Worm (Caenorhabditis elegans) whole organism, midembryonic: ENCODE results near the gene ZK353.4.
"Not testable (repeated sequence)": the region's sequence is repeated elsewhere in the genome, so short reads cannot be mapped to it uniquely, and the experiment has no call there.

Experiments
- T22C8.4 ChIP-seq: fragments of 200-800 bp; sonication (Bioruptor generic); IDR thresholded peaks from 2 replicates; pipeline ENCODE4 v1.3.6; 2022; ENCODE audit warnings: missing genetic modification characterization, missing compliant biosample characterization
- cog-1 ChIP-seq: sonication (generic microtip); optimal IDR thresholded peaks from 2 replicates; lab custom pipeline; 2016; ENCODE audit warnings: missing genetic modification characterization, missing compliant biosample characterization
- flt-1 ChIP-seq: fragments of 200-800 bp; sonication (Bioruptor generic); IDR thresholded peaks from 2 replicates; pipeline ENCODE4 v1.3.6; 2022; ENCODE audit warnings: missing genetic modification characterization, missing compliant biosample characterization
- klf-2 ChIP-seq: fragments of 200-800 bp; sonication (Bioruptor generic); conservative IDR thresholded peaks from 2 replicates; pipeline ENCODE4 v1.3.6; 2022; ENCODE audit warnings: missing genetic modification reagents, missing genetic modification characterization, missing compliant biosample characterization
- med-1 ChIP-seq: sonication (generic microtip); optimal IDR thresholded peaks from 2 replicates; lab custom pipeline; 2017; ENCODE audit warnings: missing genetic modification characterization, mild to moderate bottlenecking, missing compliant biosample characterization, antibody characterized with exemption, missing genetic modification reagents; ENCODE audit not compliant: insufficient read depth
- ref-1 ChIP-seq: fragments of 200-800 bp; sonication (Bioruptor generic); conservative IDR thresholded peaks from 2 replicates; pipeline ENCODE4 v1.3.6; 2022; ENCODE audit warnings: missing genetic modification reagents, missing genetic modification characterization, missing compliant biosample characterization
- tab-1 ChIP-seq: fragments of 200-800 bp; sonication (Bioruptor generic); IDR thresholded peaks from 2 replicates; pipeline ENCODE4 v1.3.6; 2022; ENCODE audit warnings: missing genetic modification characterization, missing compliant biosample characterization
- ztf-23 ChIP-seq: fragments of 200-800 bp; sonication (Bioruptor generic); IDR thresholded peaks from 2 replicates; pipeline ENCODE4 v1.3.6; 2022; ENCODE audit warnings: missing genetic modification reagents, missing genetic modification characterization, missing compliant biosample characterization
- ztf-29 ChIP-seq: fragments of 200-800 bp; sonication (Bioruptor generic); IDR thresholded peaks from 2 replicates; pipeline ENCODE4 v1.3.6; 2022; ENCODE audit warnings: missing genetic modification reagents, missing genetic modification characterization, missing compliant biosample characterization

Gene ZK353.4

ce11 chrIII:8370188-8370587 lies 19.3 kb downstream of the ZK353.4 start:
- TF ChIP-seq med-1 (GFP tag; lab: Kevin White, UChicago): no peak
- TF ChIP-seq tab-1 (GFP tag; lab: Robert Waterston, UW): no peak
- no peak for TF ChIP-seq klf-2
- no peak for TF ChIP-seq ref-1 (GFP tag; lab: Robert Waterston, UW)
- TF ChIP-seq T22C8.4: no peak
- TF ChIP-seq flt-1: no peak

DNA sequence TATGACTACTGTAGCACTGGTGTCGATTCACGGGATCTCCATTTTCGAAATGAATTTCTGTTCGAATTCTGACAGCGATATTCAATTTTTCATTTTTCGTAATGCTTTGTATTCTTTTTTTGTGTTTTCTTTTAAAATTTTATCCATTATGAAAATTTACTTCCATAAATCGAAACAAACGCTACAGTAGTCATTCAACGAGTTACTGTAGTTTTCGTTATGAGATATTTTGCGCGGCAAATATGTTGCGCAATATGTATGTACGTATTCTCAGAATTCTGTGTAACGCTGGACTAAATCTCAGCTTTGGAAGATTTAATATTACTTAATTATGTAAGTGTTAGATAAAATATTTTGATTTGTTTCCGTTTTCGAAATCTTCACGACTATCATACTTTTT lies 20.3 kb downstream of the ZK353.4 start:
- TF ChIP-seq ref-1 (GFP tag; lab: Robert Waterston, UW) (no peak), tab-1 (GFP tag; lab: Robert Waterston, UW) (no peak), med-1 (GFP tag; lab: Kevin White, UChicago) (no peak), flt-1 (no peak), T22C8.4 (no peak), cog-1 (tag; lab: Kevin White, UChicago) (no peak), ztf-23 (GFP tag; lab: Robert Waterston, UW) (no peak), ztf-29 (GFP tag; lab: Robert Waterston, UW) (no peak)

DNA sequence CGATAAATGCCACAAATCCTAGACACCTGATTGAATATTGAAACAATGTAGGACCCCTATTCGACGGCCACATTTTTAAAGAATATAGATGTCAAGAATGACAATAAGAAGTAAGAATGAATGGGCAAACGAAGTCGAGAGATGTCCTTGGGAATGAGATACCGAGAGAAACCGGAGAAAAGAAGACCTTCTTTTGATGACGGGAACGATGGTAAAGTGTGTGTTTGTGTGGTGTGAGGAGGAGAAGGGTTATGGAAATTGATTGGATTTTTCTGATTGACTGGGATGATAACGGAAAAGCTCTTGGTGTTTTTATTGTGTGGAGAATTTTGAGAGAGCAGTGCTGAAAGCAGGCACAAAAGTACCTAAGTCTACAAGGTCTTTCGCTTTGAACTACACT lies 20.8 kb downstream of the ZK353.4 start, which contains the start of gene R05D3.9:
Gene R05D3.9, minus strand, starts transcription at position 101 of the 400 bp plus-strand sequence.
- TF ChIP-seq klf-2: no peak
- no peak for TF ChIP-seq T22C8.4
- TF ChIP-seq flt-1: no peak
- TF ChIP-seq ref-1 (GFP tag; lab: Robert Waterston, UW): no peak
- TF ChIP-seq ztf-23 (GFP tag; lab: Robert Waterston, UW): no peak
- TF ChIP-seq ztf-29 (GFP tag; lab: Robert Waterston, UW): no peak
- no peak for TF ChIP-seq med-1 (GFP tag; lab: Kevin White, UChicago)
- no peak for TF ChIP-seq tab-1 (GFP tag; lab: Robert Waterston, UW)
- TF ChIP-seq cog-1 (tag; lab: Kevin White, UChicago): no peak

DNA sequence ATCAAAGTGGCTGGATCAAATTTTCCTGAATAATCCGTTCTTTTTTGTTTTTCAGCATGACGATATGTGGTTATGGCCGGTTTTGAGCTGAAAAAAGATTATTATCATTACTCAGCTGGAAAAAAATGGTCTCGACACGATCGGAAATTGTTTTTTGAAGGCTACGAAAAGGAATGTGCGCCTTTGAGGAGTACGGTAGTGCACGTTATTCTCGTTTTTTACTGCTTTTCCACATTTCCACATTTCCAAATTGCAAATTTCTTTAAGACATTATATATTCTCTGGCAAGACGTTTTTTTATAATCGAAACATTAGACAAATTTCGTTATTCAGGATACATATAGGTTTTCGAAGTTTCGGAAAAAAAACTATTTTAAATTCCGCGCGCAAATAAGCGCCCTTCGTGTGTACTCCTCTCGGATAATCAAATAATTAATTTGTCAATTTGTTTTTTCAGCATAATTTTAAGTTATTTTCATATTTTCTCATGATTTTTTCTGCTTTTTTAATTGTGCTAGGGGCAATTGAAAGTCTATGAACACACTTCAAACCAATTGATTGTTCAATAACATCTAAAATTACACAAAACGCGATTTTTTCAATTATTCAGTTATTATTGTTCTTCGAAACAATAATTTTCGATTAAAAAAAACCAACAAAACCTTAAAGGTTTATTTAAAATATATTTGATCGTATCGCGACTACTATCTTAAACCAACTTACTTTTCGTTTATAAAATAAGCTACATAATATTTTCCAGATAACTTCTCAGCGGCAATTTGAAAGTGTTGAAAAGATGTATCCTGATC lies 26.0 kb downstream of the ZK353.4 start, which contains the start of gene R05D3.3:
Gene R05D3.3, plus strand, starts transcription at position 759 of the 809 bp plus-strand sequence.
- TF ChIP-seq ref-1 (GFP tag; lab: Robert Waterston, UW): no peak
- TF ChIP-seq flt-1: no peak
- no peak for TF ChIP-seq klf-2
- TF ChIP-seq ztf-23 (GFP tag; lab: Robert Waterston, UW): no peak
- no peak for TF ChIP-seq cog-1 (tag; lab: Kevin White, UChicago)
- no peak for TF ChIP-seq T22C8.4
- no peak for TF ChIP-seq med-1 (GFP tag; lab: Kevin White, UChicago)
- TF ChIP-seq tab-1 (GFP tag; lab: Robert Waterston, UW): no peak
- no peak for TF ChIP-seq ztf-29 (GFP tag; lab: Robert Waterston, UW)

- TF ChIP-seq cog-1 (tag; lab: Kevin White, UChicago) (peak; percentile 9), T22C8.4 (no peak)
Measured at ce11 chrIII:8358213-8358672, 31.2 kb downstream of the ZK353.4 start, which contains the start of the genes R05D3.8 and rfp-1. Gene R05D3.8 (minus strand): TSS chrIII:8358327. Gene rfp-1 (plus strand): TSS chrIII:8358622.

- TF ChIP-seq T22C8.4 (no peak), ref-1 (GFP tag; lab: Robert Waterston, UW) (no peak), cog-1 (tag; lab: Kevin White, UChicago) (peak; percentile 67), ztf-29 (GFP tag; lab: Robert Waterston, UW) (peak; percentile 27; the same call in 1 of the 2 replicates), klf-2 (no peak), ztf-23 (GFP tag; lab: Robert Waterston, UW) (no peak), med-1 (GFP tag; lab: Kevin White, UChicago) (no peak), flt-1 (peak; percentile 68), tab-1 (GFP tag; lab: Robert Waterston, UW) (no peak)
Measured at ce11 chrIII:8356407-8356881, 33.0 kb downstream of the ZK353.4 start.

DNA sequence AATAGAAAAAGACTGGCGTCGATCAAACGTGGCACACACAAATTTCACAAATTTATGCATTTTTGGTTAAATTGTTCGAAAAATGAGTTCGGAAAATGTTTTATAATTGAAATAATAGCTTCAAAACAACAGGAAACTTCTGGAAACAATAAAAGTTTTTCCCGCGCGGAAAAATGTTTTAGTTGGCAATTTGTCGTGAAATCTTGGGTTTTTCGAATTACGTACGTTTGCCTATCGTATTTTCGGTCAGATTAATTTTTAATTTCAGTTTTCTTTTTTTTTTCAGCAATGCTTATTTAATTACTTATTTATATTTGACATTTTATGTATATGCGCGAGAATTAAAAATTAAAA lies 34.0 kb downstream of the ZK353.4 start:
- TF ChIP-seq flt-1 (no peak), ztf-23 (GFP tag; lab: Robert Waterston, UW) (no peak), med-1 (GFP tag; lab: Kevin White, UChicago) (no peak), klf-2 (no peak), T22C8.4 (no peak)

- no peak for TF ChIP-seq ref-1 (GFP tag; lab: Robert Waterston, UW)
- no peak for TF ChIP-seq T22C8.4
- TF ChIP-seq cog-1 (tag; lab: Kevin White, UChicago): no peak
- TF ChIP-seq flt-1: no peak
- no peak for TF ChIP-seq tab-1 (GFP tag; lab: Robert Waterston, UW)
- TF ChIP-seq klf-2: no peak
- no peak for TF ChIP-seq med-1 (GFP tag; lab: Kevin White, UChicago)
Measured at ce11 chrIII:8354644-8355461, 34.6 kb downstream of the ZK353.4 start, which contains the start of gene unc-116. Gene unc-116 (minus strand): TSS chrIII:8355174.

DNA sequence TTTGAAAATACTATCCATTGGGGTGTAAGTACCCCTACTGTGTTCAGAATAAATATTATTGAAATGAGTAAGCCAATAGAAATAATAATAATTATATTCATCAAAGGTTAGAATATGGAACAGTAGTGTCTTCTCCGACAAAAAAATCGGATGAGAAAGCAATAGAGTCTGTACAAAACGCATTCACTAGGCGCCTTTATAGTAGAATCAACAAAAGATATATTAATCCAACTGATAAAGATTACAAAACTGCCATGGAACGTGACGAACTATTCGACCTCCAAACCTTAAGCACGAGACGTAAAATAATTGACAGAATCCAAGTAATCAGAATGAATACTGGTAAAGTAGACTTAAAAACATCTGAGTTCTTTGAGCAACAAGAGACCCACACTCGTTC lies 41.6 kb downstream of the ZK353.4 start, which contains the start of gene clc-29:
Gene clc-29, minus strand, starts transcription at position 101 of the 400 bp plus-strand sequence.
- TF ChIP-seq med-1 (GFP tag; lab: Kevin White, UChicago); flt-1; ztf-23 (GFP tag; lab: Robert Waterston, UW): not testable (repeated sequence)
